Worm (Caenorhabditis elegans) whole organism, L1 larva: ENCODE results near the gene pes-10.

Experiments used
- ceh-63 ChIP-seq: fragments of 200-800 bp; sonication (Bioruptor generic); optimal IDR thresholded peaks from 2 replicates; lab custom pipeline; 2018; ENCODE audit warnings: mild to moderate bottlenecking, missing genetic modification characterization, missing compliant biosample characterization
- ces-1 ChIP-seq: fragments of 150-350 bp; optimal IDR thresholded peaks from 2 replicates; lab custom pipeline; 2014; ENCODE audit warnings: missing biosample characterization, missing genetic modification reagents, missing genetic modification characterization
- elt-2 ChIP-seq: sonication (generic microtip); optimal IDR thresholded peaks from 2 replicates; lab custom pipeline; 2016; ENCODE audit warnings: missing genetic modification characterization, mild to moderate bottlenecking, inconsistent platforms, missing compliant biosample characterization, missing genetic modification reagents
- fkh-10 ChIP-seq: sonication (generic microtip); optimal IDR thresholded peaks from 2 replicates; lab custom pipeline; 2017; ENCODE audit warnings: missing biosample characterization, missing genetic modification reagents, missing genetic modification characterization
- lin-13 ChIP-seq: fragments of 150-350 bp; optimal IDR thresholded peaks from 2 replicates; lab custom pipeline; 2014; ENCODE audit warnings: missing biosample characterization, missing genetic modification reagents, missing genetic modification characterization
- lin-15B ChIP-seq: fragments of 150-350 bp; sonication (generic microtip); optimal IDR thresholded peaks from 3 replicates; lab custom pipeline; 2014; ENCODE audit warnings: missing biosample characterization, missing genetic modification characterization
- lsy-2 ChIP-seq, 2 experiments: fragments of 150-350 bp; optimal IDR thresholded peaks; 2 replicates each; lab custom pipeline; 2014; ENCODE audit warnings: missing biosample characterization in 2 of 2, missing genetic modification characterization in 2 of 2
- nhr-12 ChIP-seq: sonication (generic microtip); optimal IDR thresholded peaks from 2 replicates; lab custom pipeline; 2017; ENCODE audit warnings: missing biosample characterization, missing genetic modification characterization
- nhr-19 ChIP-seq: fragments of 200-800 bp; sonication (Bioruptor generic); conservative IDR thresholded peaks from 2 replicates; pipeline ENCODE4 v1.3.6; 2022; ENCODE audit warnings: missing genetic modification characterization, missing compliant biosample characterization
- nhr-77 ChIP-seq: fragments of 150-350 bp; optimal IDR thresholded peaks from 2 replicates; lab custom pipeline; 2014; ENCODE audit warnings: missing biosample characterization, missing genetic modification characterization
- pax-3 ChIP-seq: fragments of 200-800 bp; sonication (Bioruptor generic); optimal IDR thresholded peaks from 2 replicates; lab custom pipeline; 2018; ENCODE audit warnings: mild to moderate bottlenecking, missing genetic modification characterization, moderate library complexity, missing compliant biosample characterization
- swsn-7 ChIP-seq: sonication (generic microtip); optimal IDR thresholded peaks from 2 replicates; lab custom pipeline; 2016; ENCODE audit warnings: missing genetic modification characterization, missing compliant biosample characterization
- zag-1 ChIP-seq: fragments of 150-350 bp; optimal IDR thresholded peaks from 2 replicates; lab custom pipeline; 2014; ENCODE audit warnings: missing biosample characterization, missing genetic modification characterization
- ztf-11 ChIP-seq, 2 experiments: sonication (generic microtip); optimal IDR thresholded peaks; 2 replicates each; lab custom pipeline; 2016 to 2017; ENCODE audit warnings: missing genetic modification characterization in 2 of 2, missing biosample characterization in 1 of 2, missing compliant biosample characterization in 1 of 2

DNA sequence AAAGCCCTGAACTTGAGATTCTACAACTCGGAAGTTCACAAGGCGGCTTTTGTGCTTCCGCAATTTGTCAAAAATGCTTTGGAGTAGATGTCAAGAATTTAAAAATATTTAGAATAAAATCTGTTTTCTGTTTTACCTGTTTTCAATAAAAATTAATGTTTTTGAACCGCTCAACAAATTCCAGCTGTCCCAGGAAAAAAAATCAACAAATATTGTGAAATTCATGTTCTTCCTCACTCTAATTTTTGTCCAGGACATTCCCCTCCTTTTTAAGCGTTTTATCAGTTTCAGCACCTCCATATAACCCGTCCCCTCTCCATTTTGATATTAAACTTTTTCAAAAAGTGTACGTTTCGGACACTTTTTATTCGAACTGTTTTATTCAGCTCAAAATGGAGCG is 36.9 kb downstream of the pes-10 start, which contains the start of gene Y46G5A.20:
- TF ChIP-seq ceh-63 (GFP tag; lab: Kevin White, UChicago) (no peak), swsn-7 (tag; lab: Kevin White, UChicago) (no peak), nhr-12 (no peak), fkh-10 (GFP tag; lab: Kevin White, UChicago) (no peak), pax-3 (tag; lab: Kevin White, UChicago) (no peak), ces-1 (GFP tag; lab: Kevin White, UChicago) (no peak), elt-2 (tag; lab: Kevin White, UChicago) (no peak), lsy-2 (tag; optimal IDR thresholded peaks at IDR 0.05; lab: Kevin White, UChicago) (no peak), ztf-11 (tag; optimal IDR thresholded peaks at IDR 0.05; lab: Kevin White, UChicago) (no peak), zag-1 (tag; lab: Kevin White, UChicago) (no peak), nhr-19 (no peak), nhr-77 (tag; lab: Kevin White, UChicago) (no peak), lin-15B (tag; lab: Kevin White, UChicago) (no peak), lin-13 (no peak)
